Worm (Caenorhabditis elegans) whole organism, early embryonic: ENCODE data around the gene hsp-75.

Experiments
- B0310.2 ChIP-seq: sonication (generic microtip); optimal IDR thresholded peaks from 2 replicates; lab custom pipeline; 2016; ENCODE audit warnings: mild to moderate bottlenecking, missing genetic modification characterization, missing compliant biosample characterization
- F13C5.2 ChIP-seq: sonication (generic microtip); optimal IDR thresholded peaks from 2 replicates; lab custom pipeline; 2017; ENCODE audit warnings: mild to moderate bottlenecking, missing genetic modification characterization, inconsistent platforms, missing compliant biosample characterization
- aly-1 ChIP-seq: sonication (generic microtip); optimal IDR thresholded peaks from 2 replicates; lab custom pipeline; 2016; ENCODE audit warnings: missing genetic modification characterization, missing compliant biosample characterization
- ama-1 ChIP-seq: fragments of 150-350 bp; optimal IDR thresholded peaks from 2 replicates; lab custom pipeline; 2014
- ceh-13 ChIP-seq: fragments of 200-800 bp; sonication (Bioruptor generic); optimal IDR thresholded peaks from 2 replicates; lab custom pipeline; 2018; ENCODE audit warnings: mild to moderate bottlenecking, missing genetic modification characterization, missing compliant biosample characterization
- ceh-36 ChIP-seq: sonication (generic microtip); optimal IDR thresholded peaks from 2 replicates; lab custom pipeline; 2016; ENCODE audit warnings: missing genetic modification characterization, inconsistent platforms, missing compliant biosample characterization
- ets-7 ChIP-seq: sonication (generic microtip); optimal IDR thresholded peaks from 2 replicates; lab custom pipeline; 2016; ENCODE audit warnings: missing genotype, missing genetic modification characterization, missing compliant biosample characterization
- flt-1 ChIP-seq: fragments of 200-800 bp; sonication (Bioruptor generic); IDR thresholded peaks from 2 replicates; pipeline ENCODE4 v1.3.6; 2022; ENCODE audit warnings: missing genetic modification characterization, missing compliant biosample characterization
- hmbx-1 ChIP-seq: sonication (generic microtip); optimal IDR thresholded peaks from 2 replicates; lab custom pipeline; 2016; ENCODE audit warnings: mild to moderate bottlenecking, missing genetic modification characterization, missing compliant biosample characterization
- hmg-4 ChIP-seq: fragments of 200-800 bp; sonication (Bioruptor generic); optimal IDR thresholded peaks from 2 replicates; lab custom pipeline; 2018; ENCODE audit warnings: mild to moderate bottlenecking, missing genetic modification characterization, missing compliant biosample characterization
- hnd-1 ChIP-seq: sonication (generic microtip); optimal IDR thresholded peaks from 2 replicates; lab custom pipeline; 2016; ENCODE audit warnings: missing genetic modification characterization, missing compliant biosample characterization
- pes-1 ChIP-seq: fragments of 200-800 bp; sonication (Bioruptor generic); IDR thresholded peaks from 2 replicates; pipeline ENCODE4 v1.3.6; 2022; ENCODE audit warnings: missing genetic modification reagents, missing genetic modification characterization, missing compliant biosample characterization
- scrt-1 ChIP-seq: fragments of 200-800 bp; sonication (Bioruptor generic); IDR thresholded peaks from 2 replicates; pipeline ENCODE4 v1.3.6; 2022; ENCODE audit warnings: missing genetic modification characterization, missing compliant biosample characterization
- sea-1 ChIP-seq: fragments of 200-800 bp; sonication (Bioruptor generic); conservative IDR thresholded peaks from 2 replicates; pipeline ENCODE4 v1.3.6; 2022; ENCODE audit warnings: missing genetic modification characterization, missing compliant biosample characterization
- tbx-11 ChIP-seq: fragments of 200-800 bp; sonication (Bioruptor generic); IDR thresholded peaks from 2 replicates; pipeline ENCODE4 v1.3.6; 2022; ENCODE audit warnings: missing genetic modification characterization, missing compliant biosample characterization
- tbx-37 ChIP-seq: fragments of 200-800 bp; sonication (Bioruptor generic); conservative IDR thresholded peaks from 2 replicates; pipeline ENCODE4 v1.3.6; 2022; ENCODE audit warnings: missing genetic modification reagents, missing genetic modification characterization, missing compliant biosample characterization
- tra-4 ChIP-seq: sonication (generic microtip); optimal IDR thresholded peaks from 2 replicates; lab custom pipeline; 2017; ENCODE audit warnings: missing genetic modification characterization, missing compliant biosample characterization

hsp-75 gene

DNA sequence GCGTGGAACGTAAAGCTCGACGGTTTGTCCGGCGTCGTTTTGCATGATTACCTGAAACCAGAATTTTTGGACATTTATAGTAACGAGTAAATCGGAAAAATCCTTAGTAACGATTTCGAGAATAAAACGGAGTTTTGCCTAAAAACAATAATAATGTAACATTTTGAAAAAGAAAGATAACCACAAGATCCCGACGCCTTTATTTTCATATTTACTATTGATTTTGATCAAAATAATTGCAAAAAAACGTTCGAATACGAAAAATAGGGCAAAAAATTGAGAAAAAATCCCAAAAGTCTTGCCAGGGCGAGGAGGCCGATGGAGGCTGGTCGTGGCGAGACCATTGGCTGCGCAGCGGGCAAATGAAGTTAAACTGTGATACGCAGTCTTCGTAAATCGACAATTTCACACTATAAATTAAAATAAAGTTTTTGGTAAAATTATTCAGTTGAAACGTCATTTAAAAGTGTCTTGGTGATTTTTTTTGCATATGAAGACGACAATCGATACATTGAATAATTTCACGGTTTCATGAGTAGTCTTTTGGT is 36.9 kb downstream of the hsp-75 start, which contains the start of gene rps-21:
TSS of gene rps-21 (minus strand) at position 51 of the 548 bp plus-strand sequence.
- TF ChIP-seq tbx-37 (GFP tag; lab: Robert Waterston, UW) (no peak; the same call in 1 of the 2 replicates), ama-1 (no peak), hmg-4 (peak; percentile 24), hnd-1 (tag; lab: Kevin White, UChicago) (no peak), ceh-36 (tag; lab: Kevin White, UChicago) (no peak), tra-4 (tag; lab: Kevin White, UChicago) (no peak), sea-1 (no peak), pes-1 (GFP tag; lab: Robert Waterston, UW) (0 out of 2 replicates have a peak, but pooled peaks have one; percentile 32), F13C5.2 (tag; lab: Kevin White, UChicago) (peak; percentile 47), scrt-1 (GFP tag; lab: Robert Waterston, UW) (no peak), ceh-13 (no peak), tbx-11 (GFP tag; lab: Robert Waterston, UW) (no peak), ets-7 (tag; lab: Kevin White, UChicago) (no peak), B0310.2 (tag; lab: Kevin White, UChicago) (no peak), flt-1 (no peak), aly-1 (tag; lab: Kevin White, UChicago) (no peak), hmbx-1 (no peak)

- TF ChIP-seq hnd-1 (tag; lab: Kevin White, UChicago) (no peak), ama-1 (no peak), pes-1 (GFP tag; lab: Robert Waterston, UW) (no peak), F13C5.2 (tag; lab: Kevin White, UChicago) (no peak), hmbx-1 (no peak), B0310.2 (tag; lab: Kevin White, UChicago) (no peak), tbx-37 (GFP tag; lab: Robert Waterston, UW) (no peak), ceh-13 (no peak), sea-1 (no peak), tbx-11 (GFP tag; lab: Robert Waterston, UW) (no peak), aly-1 (tag; lab: Kevin White, UChicago) (no peak), hmg-4 (no peak), tra-4 (tag; lab: Kevin White, UChicago) (no peak), ceh-36 (tag; lab: Kevin White, UChicago) (no peak)
Measured at ce11 chrIII:7188300-7189052, 38.0 kb downstream of the hsp-75 start, which contains the start of the genes F37C12.21 and F37C12.10. Gene F37C12.21 (plus strand): TSS chrIII:7188357. Gene F37C12.10 (minus strand): TSS chrIII:7188384.

DNA sequence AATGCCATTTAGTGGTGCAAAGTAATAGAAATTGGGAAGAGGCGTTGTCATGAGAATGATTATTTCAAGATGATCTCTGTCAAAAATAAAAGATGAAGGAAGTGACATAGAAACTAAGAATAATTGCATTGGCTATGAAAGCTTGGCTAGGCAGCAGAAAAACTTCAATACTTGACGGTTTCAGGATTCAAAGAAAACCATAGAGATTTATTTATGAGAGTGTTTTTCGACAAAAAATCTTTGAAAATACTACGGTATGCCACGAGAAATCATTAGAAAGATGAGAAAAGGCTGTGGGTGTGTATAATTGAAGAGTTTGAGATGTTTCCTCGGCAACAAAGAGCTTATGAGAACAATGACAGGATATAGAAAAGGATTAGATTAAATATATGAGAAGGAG is 41.0 kb downstream of the hsp-75 start, which contains the start of gene F37C12.14:
TSS of gene F37C12.14 (minus strand) at position 101 of the 400 bp plus-strand sequence.
- TF ChIP-seq scrt-1 (GFP tag; lab: Robert Waterston, UW) (no peak), hmbx-1 (no peak), hmg-4 (no peak), flt-1 (no peak), ama-1 (no peak), F13C5.2 (tag; lab: Kevin White, UChicago) (no peak), ceh-13 (no peak), hnd-1 (tag; lab: Kevin White, UChicago) (no peak)

DNA sequence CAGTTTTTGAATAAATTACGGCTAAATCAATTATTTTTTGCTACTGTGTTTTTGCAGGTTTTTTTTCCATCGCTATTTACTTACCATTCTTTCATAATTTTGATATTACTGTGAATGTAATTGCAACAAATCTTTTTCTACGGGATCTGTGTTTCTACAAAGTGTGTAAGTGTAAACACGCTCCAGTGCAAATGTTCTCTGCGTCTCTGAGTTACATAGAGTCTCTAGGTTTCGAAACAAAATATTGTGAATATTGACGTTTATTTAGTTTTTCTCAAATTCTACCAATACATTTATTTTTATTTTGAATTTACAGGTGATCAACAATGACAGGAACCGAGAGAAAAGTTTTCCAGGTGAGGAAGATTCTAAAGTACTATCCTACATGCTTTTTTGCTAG is 42.5 kb downstream of the hsp-75 start, which contains the start of gene yju-2:
TSS of gene yju-2 (plus strand) at position 315 of the 400 bp plus-strand sequence.
- TF ChIP-seq hmbx-1: no peak
- no peak for TF ChIP-seq B0310.2 (tag; lab: Kevin White, UChicago)
- TF ChIP-seq ama-1: no peak
- TF ChIP-seq F13C5.2 (tag; lab: Kevin White, UChicago): no peak
- no peak for TF ChIP-seq hmg-4
- no peak for TF ChIP-seq sea-1
- TF ChIP-seq flt-1: no peak
- no peak for TF ChIP-seq ceh-13
- TF ChIP-seq tbx-37 (GFP tag; lab: Robert Waterston, UW): no peak
- no peak for TF ChIP-seq tbx-11 (GFP tag; lab: Robert Waterston, UW)
- no peak for TF ChIP-seq tra-4 (tag; lab: Kevin White, UChicago)
- no peak for TF ChIP-seq ceh-36 (tag; lab: Kevin White, UChicago)

ce11 chrIII:7181822-7182221 is 44.7 kb downstream of the hsp-75 start, which contains the start of gene epg-4:
Gene epg-4 (plus strand): TSS chrIII:7182167.
- TF ChIP-seq ama-1: no peak
- TF ChIP-seq F13C5.2 (tag; lab: Kevin White, UChicago): peak; percentile 38

DNA sequence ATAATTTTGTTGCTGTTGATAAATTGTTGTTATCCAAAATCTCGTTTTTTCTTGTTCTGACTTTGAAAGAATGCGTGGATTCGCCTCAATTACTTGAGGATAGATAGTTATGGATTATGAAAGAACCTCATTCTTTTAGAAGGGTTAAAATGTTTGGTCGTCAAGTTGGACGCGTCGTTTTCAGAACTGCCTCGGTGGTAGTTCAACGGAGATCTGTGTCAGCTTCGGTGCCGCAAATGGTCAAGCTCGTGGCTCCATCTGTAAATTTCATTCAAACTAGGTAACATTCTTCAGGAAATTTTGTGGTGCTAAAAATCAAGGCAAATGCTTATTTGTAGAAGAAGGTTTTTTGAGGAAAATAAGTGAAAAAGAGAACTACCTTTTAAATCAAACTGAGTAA is 45.9 kb downstream of the hsp-75 start, which contains the start of gene ndab-2:
TSS of gene ndab-2 (plus strand) at position 140 of the 400 bp plus-strand sequence.
- TF ChIP-seq hmbx-1 (no peak), ama-1 (no peak), tbx-37 (GFP tag; lab: Robert Waterston, UW) (no peak), flt-1 (no peak), ets-7 (tag; lab: Kevin White, UChicago) (no peak), ceh-36 (tag; lab: Kevin White, UChicago) (no peak), aly-1 (tag; lab: Kevin White, UChicago) (no peak), sea-1 (no peak), tra-4 (tag; lab: Kevin White, UChicago) (no peak), hnd-1 (tag; lab: Kevin White, UChicago) (no peak), scrt-1 (GFP tag; lab: Robert Waterston, UW) (no peak), B0310.2 (tag; lab: Kevin White, UChicago) (no peak), pes-1 (GFP tag; lab: Robert Waterston, UW) (no peak), hmg-4 (no peak), ceh-13 (no peak)
